Fruit fly (Drosophila melanogaster) whole organism, wandering third instar larva: ENCODE data around the gene CG13031.

Experiments used
- CG32264 ChIP-seq: fragments of 200-800 bp; sonication (Bioruptor generic); optimal IDR thresholded peaks from 2 replicates; lab custom pipeline; 2016; ENCODE audit warnings: missing biosample characterization, missing genetic modification characterization
- CG9705 ChIP-seq: fragments of 200-800 bp; sonication (Bioruptor generic); optimal IDR thresholded peaks from 2 replicates; lab custom pipeline; 2018; ENCODE audit warnings: missing biosample characterization, mild to moderate bottlenecking, missing genetic modification characterization
- CrebA ChIP-seq: fragments of 200-800 bp; sonication (Bioruptor generic); optimal IDR thresholded peaks from 2 replicates; lab custom pipeline; 2016; ENCODE audit warnings: missing biosample characterization, mild to moderate bottlenecking, missing genetic modification characterization, borderline replicate concordance
- Dfd ChIP-seq: fragments of >200 bp; optimal IDR thresholded peaks from 2 replicates; lab custom pipeline; 2017; ENCODE audit warnings: missing biosample characterization, missing genetic modification characterization
- Dif ChIP-seq: fragments of 200-275, 200-300 bp; sonication (Bioruptor generic); optimal IDR thresholded peaks from 2 replicates; lab custom pipeline; 2018; ENCODE audit warnings: missing biosample characterization, missing genetic modification characterization; ENCODE audit not compliant: partially characterized antibody
- HLH106 ChIP-seq: fragments of 200-800 bp; optimal IDR thresholded peaks from 3 replicates; lab custom pipeline; 2019; ENCODE audit warnings: missing biosample characterization, mild to moderate bottlenecking, missing genetic modification characterization, moderate library complexity
- Hnf4 ChIP-seq: fragments of 200-800 bp; sonication (Bioruptor generic); optimal IDR thresholded peaks from 2 replicates; lab custom pipeline; 2016; ENCODE audit warnings: missing biosample characterization, mild to moderate bottlenecking, missing genetic modification characterization
- Hr78 ChIP-seq: fragments of >200 bp; optimal IDR thresholded peaks from 2 replicates; lab custom pipeline; 2017; ENCODE audit warnings: missing biosample characterization, missing genetic modification characterization
- Hr83 ChIP-seq: fragments of 200-300 bp; sonication (Bioruptor generic); optimal IDR thresholded peaks from 2 replicates; lab custom pipeline; 2016; ENCODE audit warnings: missing biosample characterization, mild to moderate bottlenecking, missing genetic modification characterization, moderate library complexity; ENCODE audit not compliant: poor library complexity, severe bottlenecking
- Jra ChIP-seq: sonication (Bioruptor generic); optimal IDR thresholded peaks from 2 replicates; lab custom pipeline; 2016; ENCODE audit warnings: missing biosample characterization, missing genetic modification characterization
- Mio ChIP-seq: sonication (Bioruptor generic); optimal IDR thresholded peaks from 2 replicates; lab custom pipeline; 2016; ENCODE audit warnings: missing biosample characterization, missing genetic modification characterization
- Myc ChIP-seq: fragments of >200 bp; optimal IDR thresholded peaks from 2 replicates; lab custom pipeline; 2017
- N ChIP-seq: fragments of >200 bp; optimal IDR thresholded peaks from 2 replicates; lab custom pipeline; 2018; ENCODE audit warnings: missing biosample characterization, missing external identifiers, missing genetic modification characterization
- OdsH ChIP-seq: fragments of 200-800 bp; sonication (Bioruptor generic); optimal IDR thresholded peaks from 2 replicates; lab custom pipeline; 2016; ENCODE audit warnings: missing biosample characterization, mild to moderate bottlenecking, missing genetic modification characterization
- Rel ChIP-seq, 2 experiments: fragments of 200-800 bp; sonication (Bioruptor generic) in 1 of 2; optimal IDR thresholded peaks; 2 replicates in 1 of 2; 3 replicates in 1 of 2; lab custom pipeline; 2016 to 2019; ENCODE audit warnings: mild to moderate bottlenecking in 2 of 2, missing biosample characterization in 2 of 2, missing genetic modification characterization in 2 of 2, moderate library complexity in 1 of 2
- Sp1 ChIP-seq: fragments of 200-800 bp; sonication (Bioruptor generic); optimal IDR thresholded peaks from 3 replicates; lab custom pipeline; 2019; ENCODE audit warnings: missing biosample characterization, mild to moderate bottlenecking, missing genetic modification characterization, moderate library complexity
- Vsx2 ChIP-seq: fragments of 200-300, 225-300 bp; sonication (Bioruptor generic); optimal IDR thresholded peaks from 2 replicates; lab custom pipeline; 2018; ENCODE audit warnings: missing biosample characterization, missing genetic modification characterization; ENCODE audit not compliant: partially characterized antibody
- br ChIP-seq: fragments of 200-800 bp; sonication (Bioruptor generic); optimal IDR thresholded peaks from 2 replicates; lab custom pipeline; 2016; ENCODE audit warnings: missing biosample characterization, missing genetic modification characterization
- brk ChIP-seq: fragments of 200-800 bp; sonication (Bioruptor generic); optimal IDR thresholded peaks from 2 replicates; lab custom pipeline; 2016; ENCODE audit warnings: missing biosample characterization, mild to moderate bottlenecking, missing genetic modification characterization
- dl ChIP-seq, 2 experiments: fragments of 175-275, 200-275 bp in 1 of 2; fragments of 200-275 bp in 1 of 2; sonication (Bioruptor generic); optimal IDR thresholded peaks; lab custom pipeline; 2018; ENCODE audit warnings: mild to moderate bottlenecking in 2 of 2, missing biosample characterization in 2 of 2, missing genetic modification characterization in 2 of 2, moderate library complexity in 2 of 2; ENCODE audit not compliant: partially characterized antibody in 2 of 2, insufficient read depth in 1 of 2
- dmrt93B ChIP-seq: fragments of 200-800 bp; sonication (Bioruptor generic); optimal IDR thresholded peaks from 2 replicates; lab custom pipeline; 2018; ENCODE audit warnings: missing biosample characterization, mild to moderate bottlenecking, missing genetic modification characterization
- dsf ChIP-seq: sonication (Bioruptor generic); optimal IDR thresholded peaks from 2 replicates; lab custom pipeline; 2016; ENCODE audit warnings: missing biosample characterization, missing genetic modification characterization, borderline replicate concordance
- ey ChIP-seq: fragments of 200-800 bp; sonication (Bioruptor generic); optimal IDR thresholded peaks from 2 replicates; lab custom pipeline; 2016; ENCODE audit warnings: missing biosample characterization, missing genetic modification characterization
- foxo ChIP-seq, 2 experiments: fragments of 200-800 bp; sonication (Bioruptor generic); optimal IDR thresholded peaks; 2 replicates in 1 of 2; 3 replicates in 1 of 2; lab custom pipeline; 2016 to 2017; ENCODE audit warnings: missing biosample characterization in 2 of 2, missing genetic modification characterization in 2 of 2
- fru ChIP-seq: fragments of 200-800 bp; sonication (Bioruptor generic); optimal IDR thresholded peaks from 3 replicates; lab custom pipeline; 2016; ENCODE audit warnings: missing biosample characterization, mild to moderate bottlenecking, missing genetic modification characterization
- h ChIP-seq: fragments of 200-800 bp; sonication (Bioruptor generic); optimal IDR thresholded peaks from 3 replicates; lab custom pipeline; 2016; ENCODE audit warnings: missing biosample characterization, mild to moderate bottlenecking, missing genetic modification characterization
- jim ChIP-seq: fragments of 175-275, 200-325 bp; sonication (Bioruptor generic); optimal IDR thresholded peaks from 2 replicates; lab custom pipeline; 2016; ENCODE audit warnings: missing biosample characterization, mild to moderate bottlenecking, missing genetic modification characterization
- lola ChIP-seq: fragments of >200 bp; optimal IDR thresholded peaks from 2 replicates; lab custom pipeline; 2017; ENCODE audit warnings: missing biosample characterization, missing genetic modification characterization
- pan ChIP-seq: fragments of >200 bp; optimal IDR thresholded peaks from 2 replicates; lab custom pipeline; 2017
- psq ChIP-seq: fragments of 200-800 bp; sonication (Bioruptor generic); optimal IDR thresholded peaks from 3 replicates; lab custom pipeline; 2017; ENCODE audit warnings: missing biosample characterization, mild to moderate bottlenecking, missing genetic modification characterization, moderate library complexity
- rgr ChIP-seq: fragments of 200-800 bp; sonication (Bioruptor generic); optimal IDR thresholded peaks from 3 replicates; lab custom pipeline; 2016; ENCODE audit warnings: missing biosample characterization, mild to moderate bottlenecking, missing genetic modification characterization
- sage ChIP-seq: fragments of 200-800 bp; sonication (Bioruptor generic); optimal IDR thresholded peaks from 2 replicates; lab custom pipeline; 2016; ENCODE audit warnings: missing biosample characterization, mild to moderate bottlenecking, missing genetic modification characterization
- sv ChIP-seq: fragments of 200-800 bp; sonication (Bioruptor generic); optimal IDR thresholded peaks from 3 replicates; lab custom pipeline; 2016; ENCODE audit warnings: missing biosample characterization, missing genetic modification characterization
- tai ChIP-seq: sonication (Bioruptor generic); optimal IDR thresholded peaks from 2 replicates; lab custom pipeline; 2016; ENCODE audit warnings: missing biosample characterization, missing genetic modification characterization
- usp ChIP-seq: fragments of >200 bp; optimal IDR thresholded peaks from 2 replicates; lab custom pipeline; 2017; ENCODE audit warnings: missing biosample characterization, missing genetic modification characterization
- woc ChIP-seq: sonication (Bioruptor generic); optimal IDR thresholded peaks from 2 replicates; lab custom pipeline; 2016; ENCODE audit warnings: missing biosample characterization, mild to moderate bottlenecking, missing genetic modification characterization

Gene CG13031

DNA sequence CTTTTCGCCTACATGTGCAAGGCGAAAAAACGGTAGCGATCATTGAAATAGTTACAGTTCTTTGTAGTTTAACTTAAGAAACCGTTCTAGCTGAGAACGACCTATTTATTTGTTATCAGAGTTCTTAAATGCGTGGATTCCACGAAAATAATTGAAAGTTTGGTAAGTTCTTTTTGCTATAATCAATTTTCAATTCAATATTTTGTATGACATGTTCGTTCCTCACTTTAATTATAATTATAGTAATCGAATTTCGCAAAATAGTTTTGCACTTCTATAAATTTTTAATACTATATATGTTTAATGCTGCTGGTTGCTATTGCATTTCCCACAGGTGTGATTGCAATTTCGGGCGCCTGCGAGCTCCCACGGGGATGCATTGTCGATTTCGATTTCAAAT, 23.7 kb downstream of the CG13031 start:
- TF ChIP-seq N (GFP tag; lab: Kevin White, UChicago) (no peak), HLH106 (peak; percentile 46), fru (peak; percentile 28), rgr (GFP tag; lab: Kevin White, UChicago) (peak; percentile 2), dsf (no peak), pan (lab: Kevin White, UChicago) (no peak), tai (no peak), foxo (GFP tag; optimal IDR thresholded peaks at IDR 0.05; lab: Kevin White, UChicago) (peak in 1 of 2 experiments; percentile 28), dmrt93B (GFP tag; lab: Kevin White, UChicago) (no peak), jim (GFP tag; lab: Kevin White, UChicago) (no peak), Mio (GFP tag; lab: Kevin White, UChicago) (no peak), Myc (lab: Kevin White, UChicago) (no peak), Sp1 (GFP tag; lab: Kevin White, UChicago) (peak; percentile 44), CrebA (GFP tag; lab: Kevin White, UChicago) (no peak), brk (GFP tag; lab: Kevin White, UChicago) (no peak), psq (GFP tag; lab: Kevin White, UChicago) (peak; percentile 16), Dif (no peak), CG32264 (no peak), OdsH (GFP tag; lab: Kevin White, UChicago) (peak; percentile 11), CG9705 (GFP tag; lab: Kevin White, UChicago) (no peak), h (GFP tag; lab: Kevin White, UChicago) (peak; percentile 25), usp (no peak), Jra (GFP tag; lab: Kevin White, UChicago) (no peak), Rel (GFP tag; optimal IDR thresholded peaks at IDR 0.05; lab: Kevin White, UChicago) (no peak), Rel (tag; optimal IDR thresholded peaks at IDR 0.05; lab: Kevin White, UChicago) (no peak)

- no peak for TF ChIP-seq rgr (GFP tag; lab: Kevin White, UChicago)
- no peak for TF ChIP-seq CG9705 (GFP tag; lab: Kevin White, UChicago)
- TF ChIP-seq jim (GFP tag; lab: Kevin White, UChicago), result no peak
- no peak for TF ChIP-seq woc (GFP tag; lab: Kevin White, UChicago)
- no peak for TF ChIP-seq Mio (GFP tag; lab: Kevin White, UChicago)
- TF ChIP-seq usp, result no peak
- no peak for TF ChIP-seq Hr83 (GFP tag; lab: Kevin White, UChicago)
- TF ChIP-seq OdsH (GFP tag; lab: Kevin White, UChicago), result no peak
- no peak for TF ChIP-seq fru
- TF ChIP-seq sv, result no peak
- TF ChIP-seq Hnf4 (GFP tag; lab: Kevin White, UChicago), result no peak
- TF ChIP-seq Myc (lab: Kevin White, UChicago), result no peak
- no peak for TF ChIP-seq psq (GFP tag; lab: Kevin White, UChicago)
Observed at dm6 chr3L:16749726-16750125, 25.1 kb downstream of the CG13031 start.

dm6 chr3L:16750750-16751149, 26.1 kb downstream of the CG13031 start:
- no peak for TF ChIP-seq dl (GFP tag; optimal IDR thresholded peaks at IDR 0.05; lab: Kevin White, UChicago; ENCODE audit: insufficient read depth in 1 of 2, partially characterized antibody in 2 of 2)
- TF ChIP-seq Hr83 (GFP tag; lab: Kevin White, UChicago), result no peak
- TF ChIP-seq CG32264, result no peak
- TF ChIP-seq pan (lab: Kevin White, UChicago), result peak; percentile 26
- TF ChIP-seq Jra (GFP tag; lab: Kevin White, UChicago), result no peak
- no peak for TF ChIP-seq Dfd

DNA sequence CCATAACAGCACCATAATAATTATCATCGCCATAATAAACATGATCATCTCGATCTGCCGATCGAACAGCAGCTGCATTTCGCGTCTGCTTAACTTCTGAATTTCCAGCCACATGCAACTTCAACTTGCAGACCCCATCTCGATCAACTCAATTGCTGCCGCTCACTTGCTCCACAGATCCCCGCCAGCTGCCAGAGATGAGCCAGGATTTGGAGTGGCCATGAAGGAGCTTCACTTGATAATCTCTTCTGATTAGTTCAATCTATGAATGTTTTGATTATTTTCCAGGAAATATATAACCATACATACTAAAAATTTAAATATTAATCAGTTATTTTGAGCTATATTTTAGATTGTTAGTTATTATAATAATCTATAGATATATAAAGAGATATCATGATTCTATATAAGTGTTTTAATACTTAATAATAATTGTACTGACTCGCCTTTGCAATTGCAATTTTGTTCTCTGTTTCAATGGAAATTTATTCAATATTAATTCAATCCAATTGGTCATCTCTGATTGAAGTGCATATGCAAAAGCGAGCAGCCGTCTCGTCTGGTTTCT, 26.9 kb downstream of the CG13031 start:
- no peak for TF ChIP-seq sage (GFP tag; lab: Kevin White, UChicago)
- TF ChIP-seq jim (GFP tag; lab: Kevin White, UChicago), result no peak
- TF ChIP-seq CG9705 (GFP tag; lab: Kevin White, UChicago), result no peak
- TF ChIP-seq OdsH (GFP tag; lab: Kevin White, UChicago), result no peak
- TF ChIP-seq Hr78 (GFP tag; lab: Kevin White, UChicago), result no peak
- TF ChIP-seq pan (lab: Kevin White, UChicago), result no peak
- no peak for TF ChIP-seq Hnf4 (GFP tag; lab: Kevin White, UChicago)
- TF ChIP-seq br (GFP tag; lab: Kevin White, UChicago), result no peak
- TF ChIP-seq dl (GFP tag; optimal IDR thresholded peaks at IDR 0.05; lab: Kevin White, UChicago; ENCODE audit: insufficient read depth in 1 of 2, partially characterized antibody in 2 of 2), result no peak
- no peak for TF ChIP-seq psq (GFP tag; lab: Kevin White, UChicago)
- TF ChIP-seq Vsx2 (GFP tag; lab: Kevin White, UChicago), result no peak
- TF ChIP-seq Jra (GFP tag; lab: Kevin White, UChicago), result no peak
- no peak for TF ChIP-seq fru
- no peak for TF ChIP-seq Myc (lab: Kevin White, UChicago)
- TF ChIP-seq Dfd, result no peak
- no peak for TF ChIP-seq lola
- TF ChIP-seq ey (GFP tag; lab: Kevin White, UChicago), result no peak
- TF ChIP-seq Mio (GFP tag; lab: Kevin White, UChicago), result no peak
- TF ChIP-seq, all 38 proteins: peak for 0
